Fruit fly (Drosophila melanogaster): ENCODE data around the gene CG15536.

The CG15536 gene

DNA sequence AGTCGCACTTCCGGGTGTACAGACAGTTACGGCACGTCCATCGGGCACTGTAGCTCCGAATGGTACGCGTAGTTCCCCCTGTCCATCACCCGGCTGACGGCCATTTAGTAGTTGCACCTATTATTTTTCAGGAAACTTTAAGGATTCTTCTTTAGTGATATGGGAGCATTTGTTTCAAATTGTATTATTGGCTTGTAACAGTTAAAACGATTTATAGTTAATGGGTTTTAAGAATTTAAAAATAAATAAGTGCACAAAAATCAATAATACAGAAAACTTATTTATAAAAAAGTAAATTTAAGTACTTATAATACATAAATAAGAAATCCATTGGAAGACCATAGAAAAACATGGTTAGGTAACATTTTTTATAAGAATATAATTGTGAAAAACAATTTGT lies 2.1 kb downstream of the CG15536 start, which contains the start of the genes CG2217 and CG42740:
Gene CG2217, minus strand, starts transcription at position 101 of the 400 bp plus-strand sequence.
Gene CG42740, minus strand, starts transcription at position 101 of the 400 bp plus-strand sequence.
- TF ChIP-seq Snoo (tag; optimal IDR thresholded peaks at IDR 0.05): no peak

DNA sequence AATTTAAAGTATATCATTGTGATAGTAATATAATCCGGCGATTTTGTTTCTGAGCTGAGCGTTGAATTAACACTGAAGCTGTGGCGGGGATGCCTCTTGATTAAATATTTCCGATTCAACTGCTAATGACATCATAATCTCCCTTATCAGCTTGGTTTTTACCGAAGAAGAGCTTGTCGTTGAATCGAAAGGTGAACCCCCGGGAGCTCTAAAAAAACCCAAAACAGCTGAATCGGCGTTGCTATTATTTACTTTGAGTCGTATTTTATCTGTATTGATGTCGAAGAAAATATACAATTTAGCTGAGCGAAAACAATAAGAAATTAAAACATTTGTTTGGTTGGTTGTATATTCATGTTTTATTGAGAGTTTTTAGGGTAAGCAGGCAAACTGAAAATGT lies 5.7 kb downstream of the CG15536 start:
- TF ChIP-seq EcR (GFP tag; optimal IDR thresholded peaks at IDR 0.05) (no peak), gl (tag; optimal IDR thresholded peaks at IDR 0.05) (no peak), fd96Ca (GFP tag; IDR thresholded peaks at IDR 0.05) (no peak), Pif1B (GFP tag; optimal IDR thresholded peaks at IDR 0.05) (no peak), CG17806 (tag; optimal IDR thresholded peaks at IDR 0.05) (no peak), CG15710 (tag; optimal IDR thresholded peaks at IDR 0.05) (no peak), rn (GFP tag; IDR thresholded peaks at IDR 0.05) (no peak), CG34367 (tag; optimal IDR thresholded peaks at IDR 0.05) (no peak), CG8159 (tag; optimal IDR thresholded peaks at IDR 0.05) (no peak), CG8301 (tag; optimal IDR thresholded peaks at IDR 0.05) (no peak), CG12605 (GFP tag; IDR thresholded peaks at IDR 0.05) (no peak), CG32121 (GFP tag; IDR thresholded peaks at IDR 0.05) (no peak), CG4496 (GFP tag; IDR thresholded peaks at IDR 0.05) (no peak)

DNA sequence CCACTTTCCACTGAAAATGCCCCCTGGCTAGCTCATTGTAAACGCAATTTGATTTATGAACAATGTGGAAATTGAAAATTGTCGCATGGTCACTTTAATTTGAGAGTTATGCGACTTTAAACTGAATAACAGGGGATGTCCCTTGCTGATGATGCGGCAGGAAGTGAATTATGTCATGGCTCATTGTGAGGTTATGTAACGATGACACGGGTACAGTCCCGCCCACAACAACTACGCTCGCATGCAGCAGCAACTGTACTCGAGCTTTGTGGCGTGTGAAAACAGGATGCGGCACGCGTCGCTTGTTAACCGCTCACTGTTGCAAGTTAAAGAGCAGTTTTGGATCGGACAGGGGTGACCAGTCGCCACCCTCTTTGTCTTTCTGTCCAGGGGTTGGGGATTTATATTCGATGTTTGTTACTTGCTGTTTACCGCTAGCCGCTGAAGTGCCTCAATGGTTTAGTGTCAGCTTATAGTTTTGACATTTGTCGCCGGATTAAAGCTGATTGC lies 8.1 kb downstream of the CG15536 start:
- TF ChIP-seq CG15710 (tag; optimal IDR thresholded peaks at IDR 0.05): no peak
- no peak for TF ChIP-seq CG12605 (GFP tag; IDR thresholded peaks at IDR 0.05)
- TF ChIP-seq CG13204 (GFP tag; optimal IDR thresholded peaks at IDR 0.05): no peak
- no peak for TF ChIP-seq D1 (tag; optimal IDR thresholded peaks at IDR 0.05)
- TF ChIP-seq CG4496 (GFP tag; IDR thresholded peaks at IDR 0.05): no peak
- TF ChIP-seq CG34367 (tag; optimal IDR thresholded peaks at IDR 0.05): no peak
- TF ChIP-seq Snoo (tag; optimal IDR thresholded peaks at IDR 0.05): no peak
- no peak for TF ChIP-seq gl (tag; optimal IDR thresholded peaks at IDR 0.05)
- no peak for TF ChIP-seq CG14655 (GFP tag; optimal IDR thresholded peaks at IDR 0.05)
- no peak for TF ChIP-seq CG9948 (tag; optimal IDR thresholded peaks at IDR 0.05)
- TF ChIP-seq CG8301 (tag; optimal IDR thresholded peaks at IDR 0.05): no peak
- TF ChIP-seq CG10348 (GFP tag; IDR thresholded peaks at IDR 0.05): no peak
- no peak for TF ChIP-seq Pif1B (GFP tag; optimal IDR thresholded peaks at IDR 0.05)
- no peak for TF ChIP-seq fd96Ca (GFP tag; IDR thresholded peaks at IDR 0.05)
- TF ChIP-seq CG17806 (tag; optimal IDR thresholded peaks at IDR 0.05): no peak
- TF ChIP-seq Ets98B (GFP tag; IDR thresholded peaks at IDR 0.05): no peak
- TF ChIP-seq CG32121 (GFP tag; IDR thresholded peaks at IDR 0.05): no peak

DNA sequence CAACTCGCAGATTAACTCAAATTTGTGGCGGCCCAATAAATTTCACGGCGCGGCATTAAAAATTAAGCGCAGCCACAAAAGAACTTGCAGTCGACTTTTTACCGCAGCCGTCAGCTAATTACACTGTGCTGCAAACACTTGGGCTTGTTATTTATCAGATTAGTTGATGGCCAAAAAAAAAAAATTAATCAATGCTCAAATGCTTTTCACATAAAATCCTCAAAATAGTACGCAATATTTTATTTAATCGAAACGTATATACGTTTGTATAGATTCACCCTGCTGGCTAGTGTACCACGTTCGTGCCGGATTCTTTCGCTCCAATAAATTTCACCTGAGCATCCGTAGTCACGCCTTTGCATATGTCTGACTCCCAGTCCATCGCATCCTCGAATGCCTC lies 11.2 kb downstream of the CG15536 start:
- TF ChIP-seq CG15710 (tag; optimal IDR thresholded peaks at IDR 0.05) (peak; percentile 33), Pif1B (GFP tag; optimal IDR thresholded peaks at IDR 0.05) (peak; percentile 13), Pif1A (GFP tag; optimal IDR thresholded peaks at IDR 0.05) (peak; percentile 41), CG14655 (GFP tag; optimal IDR thresholded peaks at IDR 0.05) (peak; percentile 26), CG9948 (tag; optimal IDR thresholded peaks at IDR 0.05) (peak; percentile 36), CG12605 (GFP tag; IDR thresholded peaks at IDR 0.05) (peak; percentile 49; the same call in 1 of the 2 replicates), CG34367 (tag; optimal IDR thresholded peaks at IDR 0.05) (no peak), CG13204 (GFP tag; optimal IDR thresholded peaks at IDR 0.05) (no peak), fd96Ca (GFP tag; IDR thresholded peaks at IDR 0.05) (peak; percentile 47; the same call in 2 of the 3 replicates), gl (tag; optimal IDR thresholded peaks at IDR 0.05) (no peak), Snoo (tag; optimal IDR thresholded peaks at IDR 0.05) (peak; percentile 48), rn (GFP tag; IDR thresholded peaks at IDR 0.05) (no peak), CG8159 (tag; optimal IDR thresholded peaks at IDR 0.05) (peak; percentile 52)

DNA sequence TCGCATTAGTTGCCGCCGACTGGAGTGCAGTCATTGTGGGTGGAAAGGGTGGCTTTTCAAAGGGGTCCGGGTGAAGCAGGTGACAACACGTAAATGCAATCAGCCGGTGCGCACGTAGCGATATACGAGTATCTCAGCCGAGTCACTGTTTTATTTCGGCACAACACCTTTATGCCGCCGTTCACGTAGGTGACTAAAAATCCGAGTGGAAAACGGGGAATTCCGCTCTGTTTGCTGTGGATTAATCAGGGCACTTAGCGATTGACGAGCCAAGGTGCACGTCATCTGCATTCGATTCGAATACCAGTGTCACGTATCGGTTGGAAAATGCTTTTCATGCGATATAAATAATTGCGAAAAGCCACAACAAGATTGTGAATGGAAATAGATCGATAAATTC lies 18.5 kb downstream of the CG15536 start:
- no peak for TF ChIP-seq CG12605 (GFP tag; IDR thresholded peaks at IDR 0.05)
- no peak for TF ChIP-seq gl (tag; optimal IDR thresholded peaks at IDR 0.05)
- TF ChIP-seq Pif1B (GFP tag; optimal IDR thresholded peaks at IDR 0.05): no peak
- no peak for TF ChIP-seq Snoo (tag; optimal IDR thresholded peaks at IDR 0.05)

DNA sequence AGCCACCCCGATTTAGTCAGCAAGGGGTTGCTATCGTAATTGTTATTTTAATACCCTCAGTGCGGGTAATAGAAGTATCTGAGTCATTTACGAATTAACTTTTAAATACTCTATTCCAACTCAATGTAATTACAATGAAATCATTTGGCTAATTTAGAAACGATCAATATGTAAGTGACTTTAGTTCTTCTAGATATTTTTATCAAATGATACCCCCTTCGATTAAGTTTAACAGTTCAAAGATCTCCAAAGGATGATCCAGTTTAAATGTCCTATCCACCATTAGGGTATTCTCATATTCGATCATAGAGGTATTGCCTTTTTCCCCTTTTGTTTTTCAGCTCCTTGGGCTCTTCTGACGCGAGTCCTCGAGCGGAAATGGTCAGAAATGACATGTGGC lies 31.1 kb downstream of the CG15536 start:
- TF ChIP-seq CG4496 (GFP tag; IDR thresholded peaks at IDR 0.05) (no peak), CG15710 (tag; optimal IDR thresholded peaks at IDR 0.05) (no peak), CG14655 (GFP tag; optimal IDR thresholded peaks at IDR 0.05) (no peak), CG32121 (GFP tag; IDR thresholded peaks at IDR 0.05) (no peak), CG9948 (tag; optimal IDR thresholded peaks at IDR 0.05) (no peak), CG17806 (tag; optimal IDR thresholded peaks at IDR 0.05) (no peak), CG10348 (GFP tag; IDR thresholded peaks at IDR 0.05) (no peak), CG13204 (GFP tag; optimal IDR thresholded peaks at IDR 0.05) (no peak), CG34367 (tag; optimal IDR thresholded peaks at IDR 0.05) (no peak), rn (GFP tag; IDR thresholded peaks at IDR 0.05) (no peak), CG8159 (tag; optimal IDR thresholded peaks at IDR 0.05) (no peak), CG12605 (GFP tag; IDR thresholded peaks at IDR 0.05) (no peak)

DNA sequence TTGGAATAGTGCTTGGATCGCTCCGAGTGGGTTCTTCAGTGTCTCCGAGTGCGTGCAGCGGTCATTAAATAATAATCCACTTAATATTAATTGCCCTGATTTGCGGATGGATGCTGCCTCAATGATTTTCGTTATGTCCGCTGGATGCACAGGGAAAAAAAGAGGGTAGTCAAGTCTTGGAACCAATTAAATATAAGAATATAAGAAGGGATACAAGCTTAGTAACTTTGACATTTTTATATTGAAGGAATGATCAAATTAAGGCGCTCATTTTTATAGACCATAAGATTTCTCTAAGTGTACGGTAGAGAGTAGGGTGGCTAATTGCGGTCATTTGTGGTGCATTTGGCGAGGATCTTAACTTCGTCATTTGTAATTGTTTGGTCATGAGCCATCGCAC lies 33.0 kb downstream of the CG15536 start:
- TF ChIP-seq CG17806 (tag; optimal IDR thresholded peaks at IDR 0.05) (peak; percentile 20), CG8159 (tag; optimal IDR thresholded peaks at IDR 0.05) (peak; percentile 2), CG15710 (tag; optimal IDR thresholded peaks at IDR 0.05) (no peak)
